Worm (Caenorhabditis elegans) whole organism, L1 larva: ENCODE data around the gene cogc-4.

Experiments used
- Y116A8C.19 ChIP-seq: sonication (generic microtip); optimal IDR thresholded peaks from 2 replicates; lab custom pipeline; 2016; ENCODE audit warnings: missing compliant biosample characterization, missing genetic modification characterization, borderline replicate concordance
- aha-1 ChIP-seq: fragments of 150-350 bp; optimal IDR thresholded peaks from 2 replicates; lab custom pipeline; 2014; ENCODE audit warnings: missing biosample characterization, missing genetic modification characterization
- aly-2 ChIP-seq: fragments of 150-350 bp; optimal IDR thresholded peaks from 2 replicates; lab custom pipeline; 2014; ENCODE audit warnings: missing biosample characterization, missing genetic modification characterization
- ama-1 ChIP-seq: fragments of 150-350 bp; optimal IDR thresholded peaks from 2 replicates; lab custom pipeline; 2014
- blmp-1 ChIP-seq: fragments of 150-350 bp; optimal IDR thresholded peaks from 2 replicates; lab custom pipeline; 2014; ENCODE audit warnings: missing biosample characterization, missing genetic modification characterization
- ceh-8 ChIP-seq: fragments of 200-800 bp; sonication (Bioruptor generic); optimal IDR thresholded peaks from 2 replicates; lab custom pipeline; 2018; ENCODE audit warnings: mild to moderate bottlenecking, missing genetic modification characterization, moderate library complexity, missing compliant biosample characterization
- ceh-82 ChIP-seq, 3 experiments: fragments of 150-350 bp in 1 of 3; sonication (generic microtip) in 2 of 3; optimal IDR thresholded peaks; 2 replicates each; lab custom pipeline; 2014 to 2017; ENCODE audit warnings: missing biosample characterization in 3 of 3, missing genetic modification characterization in 3 of 3
- ceh-90 ChIP-seq: sonication (generic microtip); optimal IDR thresholded peaks from 2 replicates; lab custom pipeline; 2016; ENCODE audit warnings: missing genetic modification characterization, missing compliant biosample characterization
- ces-1 ChIP-seq: fragments of 150-350 bp; optimal IDR thresholded peaks from 2 replicates; lab custom pipeline; 2014; ENCODE audit warnings: missing biosample characterization, missing genetic modification reagents, missing genetic modification characterization
- egl-13 ChIP-seq: sonication (generic microtip); optimal IDR thresholded peaks from 2 replicates; lab custom pipeline; 2016; ENCODE audit warnings: missing genotype, missing genetic modification reagents, missing genetic modification characterization, missing compliant biosample characterization
- elt-3 ChIP-seq, 6 experiments: fragments of 150-350 bp in 1 of 6; sonication (generic microtip); optimal IDR thresholded peaks; 2 replicates each; lab custom pipeline; 2017 to 2018; ENCODE audit warnings: missing biosample characterization in 6 of 6, missing genetic modification characterization in 6 of 6, inconsistent platforms in 1 of 6
- ets-5 ChIP-seq: fragments of 200-800 bp; sonication (Bioruptor generic); IDR thresholded peaks from 2 replicates; pipeline ENCODE4 v1.3.6; 2022; ENCODE audit warnings: missing genetic modification characterization, missing compliant biosample characterization
- fkh-10 ChIP-seq: sonication (generic microtip); optimal IDR thresholded peaks from 2 replicates; lab custom pipeline; 2017; ENCODE audit warnings: missing biosample characterization, missing genetic modification reagents, missing genetic modification characterization
- fkh-8 ChIP-seq: sonication (generic microtip); optimal IDR thresholded peaks from 2 replicates; lab custom pipeline; 2016; ENCODE audit warnings: mild to moderate bottlenecking, missing genetic modification characterization, missing compliant biosample characterization
- fos-1 ChIP-seq: fragments of 150-350 bp; optimal IDR thresholded peaks from 2 replicates; lab custom pipeline; 2014; ENCODE audit warnings: missing biosample characterization, missing genetic modification characterization
- grh-1 ChIP-seq: fragments of 200-800 bp; sonication (Bioruptor generic); IDR thresholded peaks from 2 replicates; pipeline ENCODE4 v1.3.6; 2022; ENCODE audit warnings: missing genetic modification reagents, missing genetic modification characterization, missing compliant biosample characterization
- hlh-17 ChIP-seq: fragments of 200-800 bp; sonication (Bioruptor generic); optimal IDR thresholded peaks from 2 replicates; lab custom pipeline; 2018; ENCODE audit warnings: missing genetic modification characterization, mild to moderate bottlenecking, missing compliant biosample characterization, moderate library complexity, borderline replicate concordance
- hlh-4 ChIP-seq: sonication (generic microtip); optimal IDR thresholded peaks from 2 replicates; lab custom pipeline; 2016; ENCODE audit warnings: mild to moderate bottlenecking, missing genetic modification characterization, missing compliant biosample characterization
- jun-1 ChIP-seq: fragments of 150-350 bp; optimal IDR thresholded peaks from 2 replicates; lab custom pipeline; 2014; ENCODE audit warnings: missing biosample characterization, missing genetic modification reagents, missing genetic modification characterization
- lin-39 ChIP-seq: fragments of 150-350 bp; optimal IDR thresholded peaks from 2 replicates; lab custom pipeline; 2014; ENCODE audit warnings: missing biosample characterization, missing genetic modification reagents, missing genetic modification characterization
- lir-3 ChIP-seq: sonication (generic microtip); optimal IDR thresholded peaks from 2 replicates; lab custom pipeline; 2016; ENCODE audit warnings: mild to moderate bottlenecking, missing genetic modification characterization, moderate library complexity, missing compliant biosample characterization; ENCODE audit not compliant: poor library complexity
- mab-9 ChIP-seq: fragments of 200-800 bp; sonication (Bioruptor generic); IDR thresholded peaks from 2 replicates; pipeline ENCODE4 v1.3.6; 2022; ENCODE audit warnings: missing genetic modification reagents, missing genetic modification characterization, missing compliant biosample characterization
- mdl-1 ChIP-seq, 2 experiments: fragments of 150-350 bp; optimal IDR thresholded peaks; 2 replicates each; lab custom pipeline; 2014 to 2017; ENCODE audit warnings: missing biosample characterization in 2 of 2, missing genetic modification characterization in 2 of 2, inconsistent platforms in 1 of 2
- mef-2 ChIP-seq: fragments of 150-350 bp; optimal IDR thresholded peaks from 2 replicates; lab custom pipeline; 2014; ENCODE audit warnings: missing biosample characterization, missing genetic modification characterization
- nhr-11 ChIP-seq: fragments of 150-350 bp; optimal IDR thresholded peaks from 2 replicates; lab custom pipeline; 2014; ENCODE audit warnings: missing biosample characterization, missing genetic modification characterization
- nhr-20 ChIP-seq: sonication (generic microtip); optimal IDR thresholded peaks from 2 replicates; lab custom pipeline; 2016; ENCODE audit warnings: mild to moderate bottlenecking, missing genetic modification characterization, missing compliant biosample characterization
- nhr-28 ChIP-seq: fragments of 150-350 bp; optimal IDR thresholded peaks from 2 replicates; lab custom pipeline; 2014; ENCODE audit warnings: missing biosample characterization, missing genetic modification characterization
- nhr-71 ChIP-seq: sonication (generic microtip); optimal IDR thresholded peaks from 2 replicates; lab custom pipeline; 2016; ENCODE audit warnings: mild to moderate bottlenecking, missing genetic modification characterization, moderate library complexity, missing compliant biosample characterization
- nhr-76 ChIP-seq: sonication (generic microtip); optimal IDR thresholded peaks from 2 replicates; lab custom pipeline; 2017; ENCODE audit warnings: missing biosample characterization, missing genetic modification characterization
- nhr-77 ChIP-seq: fragments of 150-350 bp; optimal IDR thresholded peaks from 2 replicates; lab custom pipeline; 2014; ENCODE audit warnings: missing biosample characterization, missing genetic modification characterization
- nhr-84 ChIP-seq: sonication (generic microtip); optimal IDR thresholded peaks from 2 replicates; lab custom pipeline; 2017; ENCODE audit warnings: missing biosample characterization, missing genetic modification characterization
- pag-3 ChIP-seq: sonication (generic microtip); optimal IDR thresholded peaks from 2 replicates; lab custom pipeline; 2017; ENCODE audit warnings: missing genetic modification characterization, mild to moderate bottlenecking, missing compliant biosample characterization, antibody characterized with exemption, borderline replicate concordance; ENCODE audit not compliant: insufficient read depth
- pax-3 ChIP-seq: fragments of 200-800 bp; sonication (Bioruptor generic); optimal IDR thresholded peaks from 2 replicates; lab custom pipeline; 2018; ENCODE audit warnings: mild to moderate bottlenecking, missing genetic modification characterization, moderate library complexity, missing compliant biosample characterization
- rnt-1 ChIP-seq: sonication (generic microtip); optimal IDR thresholded peaks from 2 replicates; lab custom pipeline; 2016; ENCODE audit warnings: mild to moderate bottlenecking, missing genetic modification characterization, moderate library complexity, missing compliant biosample characterization
- sptf-1 ChIP-seq: fragments of 150-350 bp; optimal IDR thresholded peaks from 2 replicates; lab custom pipeline; 2014; ENCODE audit warnings: missing biosample characterization, missing genetic modification characterization
- swsn-7 ChIP-seq: sonication (generic microtip); optimal IDR thresholded peaks from 2 replicates; lab custom pipeline; 2016; ENCODE audit warnings: missing genetic modification characterization, missing compliant biosample characterization
- tlp-1 ChIP-seq: fragments of 150-350 bp; optimal IDR thresholded peaks from 2 replicates; lab custom pipeline; 2014; ENCODE audit warnings: missing biosample characterization, missing genetic modification characterization
- unc-30 ChIP-seq: sonication (generic microtip); optimal IDR thresholded peaks from 2 replicates; lab custom pipeline; 2017; ENCODE audit warnings: missing biosample characterization, missing genetic modification characterization
- unc-98 ChIP-seq: fragments of 200-800 bp; sonication (Bioruptor generic); IDR thresholded peaks from 2 replicates; pipeline ENCODE4 v1.3.6; 2022; ENCODE audit warnings: missing genetic modification characterization, missing compliant biosample characterization
- zag-1 ChIP-seq: fragments of 150-350 bp; optimal IDR thresholded peaks from 2 replicates; lab custom pipeline; 2014; ENCODE audit warnings: missing biosample characterization, missing genetic modification characterization
- ztf-11 ChIP-seq, 2 experiments: sonication (generic microtip); optimal IDR thresholded peaks; 2 replicates each; lab custom pipeline; 2016 to 2017; ENCODE audit warnings: missing genetic modification characterization in 2 of 2, missing biosample characterization in 1 of 2, missing compliant biosample characterization in 1 of 2
- ztf-4 ChIP-seq: fragments of 150-350 bp; optimal IDR thresholded peaks from 2 replicates; lab custom pipeline; 2014; ENCODE audit warnings: missing biosample characterization, missing genetic modification characterization

The cogc-4 gene

DNA sequence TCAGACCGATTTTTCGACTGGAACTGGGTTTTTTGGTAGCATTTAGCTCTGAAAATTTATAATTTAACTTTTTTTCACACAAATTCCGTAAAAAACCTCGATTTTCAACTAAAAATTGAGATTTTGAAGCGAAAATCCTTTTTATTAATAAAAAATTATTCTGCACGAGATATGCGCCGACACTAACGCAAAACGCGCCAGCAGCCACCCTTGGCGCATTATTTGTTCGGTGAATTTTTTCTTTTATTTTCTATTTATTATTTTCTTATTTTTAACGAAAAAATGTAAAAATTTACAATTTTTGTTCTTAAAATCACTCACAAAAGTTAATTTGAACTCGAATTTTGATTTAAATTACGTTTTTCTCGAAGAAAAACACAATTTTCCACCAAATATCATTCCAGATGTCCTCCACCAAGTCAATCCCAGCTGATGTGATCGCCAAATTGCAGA, 1.0 kb upstream of the cogc-4 start, which contains the start of gene Y51H7C.7 (continued):
- TF ChIP-seq tlp-1 (tag; lab: Kevin White, UChicago), result no peak
- TF ChIP-seq jun-1 (tag; lab: Kevin White, UChicago), result no peak
- no peak for TF ChIP-seq nhr-71
- no peak for TF ChIP-seq ceh-8
- TF ChIP-seq swsn-7, result peak; percentile 71
- peak; percentile 4 for TF ChIP-seq aha-1 (tag; lab: Kevin White, UChicago)
- TF ChIP-seq egl-13 (tag; lab: Kevin White, UChicago), result peak; percentile 48
- no peak for TF ChIP-seq aly-2 (tag; lab: Kevin White, UChicago)
- no peak for TF ChIP-seq nhr-77
- TF ChIP-seq elt-3 (tag; optimal IDR thresholded peaks at IDR 0.05; lab: Kevin White, UChicago), result peak in 2 of 6 experiments; percentile 16 to 49
- TF ChIP-seq mdl-1 (tag; optimal IDR thresholded peaks at IDR 0.05; lab: Kevin White, UChicago), result peak in 1 of 2 experiments; percentile 31
- TF ChIP-seq pag-3 (tag; lab: Kevin White, UChicago), result no peak
- no peak for TF ChIP-seq hlh-17 (GFP tag; lab: Kevin White, UChicago)
- TF ChIP-seq mab-9, result no peak
- TF ChIP-seq ets-5 (GFP tag; lab: Robert Waterston, UW), result no peak
- peak; percentile 22 for TF ChIP-seq fos-1
- peak in 1 of 2 experiments; percentile 57 for TF ChIP-seq ztf-11 (tag; optimal IDR thresholded peaks at IDR 0.05; lab: Kevin White, UChicago)
- no peak for TF ChIP-seq nhr-84
- no peak for TF ChIP-seq sptf-1 (tag; lab: Kevin White, UChicago)
- TF ChIP-seq fkh-10, result no peak
- no peak for TF ChIP-seq blmp-1 (tag; lab: Kevin White, UChicago)
- no peak for TF ChIP-seq mef-2 (tag; lab: Kevin White, UChicago)
- TF ChIP-seq nhr-11, result peak; percentile 10
- no peak for TF ChIP-seq Y116A8C.19 (tag; lab: Kevin White, UChicago)
- TF ChIP-seq hlh-4 (tag; lab: Kevin White, UChicago), result no peak
- no peak for TF ChIP-seq ces-1 (GFP tag; lab: Kevin White, UChicago)
- no peak for TF ChIP-seq ama-1
- no peak for TF ChIP-seq zag-1 (tag; lab: Kevin White, UChicago)
- TF ChIP-seq fkh-8, result peak; percentile 24
- TF ChIP-seq nhr-76 (tag; lab: Kevin White, UChicago), result no peak
- peak; percentile 54 for TF ChIP-seq grh-1 (GFP tag; lab: Robert Waterston, UW)
- TF ChIP-seq unc-98 (GFP tag; lab: Robert Waterston, UW), result no peak
- peak; percentile 76 for TF ChIP-seq lin-39 (tag; lab: Kevin White, UChicago)
- no peak for TF ChIP-seq pax-3 (tag; lab: Kevin White, UChicago)
- TF ChIP-seq unc-30 (tag; lab: Kevin White, UChicago), result no peak
- no peak for TF ChIP-seq ztf-4 (tag; lab: Kevin White, UChicago)
- no peak for TF ChIP-seq lir-3 (tag; lab: Kevin White, UChicago)
- peak; percentile 68 for TF ChIP-seq nhr-20
- no peak for TF ChIP-seq nhr-28

DNA sequence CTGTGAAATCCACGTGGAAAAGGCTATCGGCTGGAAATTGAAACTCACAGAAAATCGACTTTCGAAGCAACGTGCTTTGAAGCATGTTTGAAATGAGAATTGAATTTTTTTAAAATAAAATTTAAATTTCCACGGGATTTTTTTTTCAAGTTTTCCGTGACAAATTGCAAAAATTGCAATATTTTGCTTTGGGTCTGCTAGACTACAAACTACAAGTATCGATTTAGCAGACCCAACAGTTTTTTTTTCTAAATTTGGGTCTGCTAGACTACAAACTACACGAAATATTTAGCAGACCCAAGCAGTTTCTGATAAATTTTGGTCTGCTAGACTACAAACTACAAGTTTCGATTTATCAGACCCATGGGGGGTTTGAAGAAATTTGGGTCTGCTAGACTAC, 8.1 kb downstream of the cogc-4 start, which contains the start of gene Y51H7C.9:
Gene Y51H7C.9 (minus strand): TSS at position 101 of the 400 bp plus-strand sequence.
- TF ChIP-seq rnt-1 (tag; lab: Kevin White, UChicago) (no peak), ceh-82 (tag; optimal IDR thresholded peaks at IDR 0.05; lab: Kevin White, UChicago) (no peak), blmp-1 (tag; lab: Kevin White, UChicago) (no peak), ceh-90 (tag; lab: Kevin White, UChicago) (no peak)
